Worm (Caenorhabditis elegans) whole organism, young adult: ENCODE results near the gene tsn-1.
"Not testable (repeated sequence)": the region's sequence is repeated elsewhere in the genome, so short reads cannot be mapped to it uniquely, and the experiment has no call there.

ENCODE experiments used
- B0019.2 ChIP-seq: fragments of 200-800 bp; sonication (Bioruptor generic); conservative IDR thresholded peaks from 2 replicates; pipeline ENCODE4 v1.3.6; 2022; ENCODE audit warnings: missing genetic modification reagents, missing genetic modification characterization, missing compliant biosample characterization
- D2030.7 ChIP-seq: fragments of 200-800 bp; sonication (Bioruptor generic); IDR thresholded peaks from 2 replicates; pipeline ENCODE4 v1.3.6; 2022; ENCODE audit warnings: missing genetic modification reagents, missing genetic modification characterization, missing compliant biosample characterization
- F37B4.10 ChIP-seq: fragments of 200-800 bp; sonication (Bioruptor generic); IDR thresholded peaks from 2 replicates; pipeline ENCODE4 v1.3.6; 2022; ENCODE audit warnings: missing genetic modification characterization, missing compliant biosample characterization
- F57C9.4 ChIP-seq: sonication (generic microtip); optimal IDR thresholded peaks from 2 replicates; lab custom pipeline; 2017; ENCODE audit warnings: mild to moderate bottlenecking, missing genetic modification characterization, missing compliant biosample characterization
- K11D2.4 ChIP-seq: fragments of 200-800 bp; sonication (Bioruptor generic); IDR thresholded peaks from 2 replicates; pipeline ENCODE4 v1.3.6; 2022; ENCODE audit warnings: missing genetic modification reagents, missing genetic modification characterization, missing compliant biosample characterization
- K12H6.12 ChIP-seq: fragments of 200-800 bp; sonication (Bioruptor generic); optimal IDR thresholded peaks from 2 replicates; lab custom pipeline; 2018; ENCODE audit warnings: mild to moderate bottlenecking, missing genetic modification characterization, missing compliant biosample characterization
- Y56A3A.18 ChIP-seq: fragments of 200-800 bp; sonication (Bioruptor generic); IDR thresholded peaks from 2 replicates; pipeline ENCODE4 v1.3.6; 2022; ENCODE audit warnings: missing genetic modification reagents, missing genetic modification characterization, missing compliant biosample characterization
- Y79H2A.3 ChIP-seq: fragments of 200-800 bp; sonication (Bioruptor generic); conservative IDR thresholded peaks from 2 replicates; pipeline ENCODE4 v1.3.6; 2022; ENCODE audit warnings: missing genetic modification reagents, missing genetic modification characterization, missing compliant biosample characterization
- ZK185.1 ChIP-seq: sonication (generic microtip); optimal IDR thresholded peaks from 2 replicates; lab custom pipeline; 2016; ENCODE audit warnings: mild to moderate bottlenecking, missing genetic modification characterization, missing compliant biosample characterization; ENCODE audit not compliant: poor library complexity, severe bottlenecking
- aptf-2 ChIP-seq: fragments of 200-800 bp; sonication (Bioruptor generic); conservative IDR thresholded peaks from 2 replicates; pipeline ENCODE4 v1.3.6; 2022; ENCODE audit warnings: missing genetic modification reagents, missing genetic modification characterization, missing compliant biosample characterization
- aptf-3 ChIP-seq: fragments of 200-800 bp; sonication (Bioruptor generic); IDR thresholded peaks from 2 replicates; pipeline ENCODE4 v1.3.6; 2022; ENCODE audit warnings: missing genetic modification characterization, missing compliant biosample characterization
- athp-1 ChIP-seq: sonication (generic microtip); optimal IDR thresholded peaks from 2 replicates; lab custom pipeline; 2017; ENCODE audit warnings: mild to moderate bottlenecking, missing genetic modification characterization, missing compliant biosample characterization
- attf-5 ChIP-seq: fragments of 200-800 bp; sonication (Bioruptor generic); optimal IDR thresholded peaks from 2 replicates; lab custom pipeline; 2018; ENCODE audit warnings: mild to moderate bottlenecking, missing genetic modification characterization, missing compliant biosample characterization
- bed-2 ChIP-seq: fragments of 200-800 bp; sonication (Bioruptor generic); IDR thresholded peaks from 2 replicates; pipeline ENCODE4 v1.3.6; 2022; ENCODE audit warnings: missing genetic modification reagents, missing genetic modification characterization, missing compliant biosample characterization
- cebp-1 ChIP-seq, 2 experiments: fragments of 200-800 bp in 1 of 2; sonication (Bioruptor generic) in 1 of 2; sonication (generic microtip) in 1 of 2; IDR thresholded peaks in 1 of 2; optimal IDR thresholded peaks in 1 of 2; 2 replicates each; pipeline versions ENCODE4 v1.3.6 to Lab custom; 2017 to 2022; ENCODE audit warnings: missing compliant biosample characterization in 2 of 2, missing genetic modification characterization in 2 of 2, mild to moderate bottlenecking in 1 of 2, missing genetic modification reagents in 1 of 2, moderate library complexity in 1 of 2
- ceh-100 ChIP-seq: fragments of 200-800 bp; sonication (Bioruptor generic); IDR thresholded peaks from 2 replicates; pipeline ENCODE4 v1.3.6; 2022; ENCODE audit warnings: missing genetic modification reagents, missing genetic modification characterization, missing compliant biosample characterization
- ceh-91 ChIP-seq: fragments of 200-800 bp; sonication (Bioruptor generic); IDR thresholded peaks from 2 replicates; pipeline ENCODE4 v1.3.6; 2022; ENCODE audit warnings: missing genetic modification reagents, missing genetic modification characterization, missing compliant biosample characterization
- die-1 ChIP-seq: sonication (generic microtip); optimal IDR thresholded peaks from 2 replicates; lab custom pipeline; 2016; ENCODE audit warnings: missing genotype, mild to moderate bottlenecking, missing genetic modification characterization, missing compliant biosample characterization
- dox-1 ChIP-seq: fragments of 200-800 bp; sonication (Bioruptor generic); IDR thresholded peaks from 2 replicates; pipeline ENCODE4 v1.3.6; 2022; ENCODE audit warnings: missing genetic modification reagents, missing genetic modification characterization, missing compliant biosample characterization
- dpl-1 ChIP-seq: fragments of 150-350 bp; optimal IDR thresholded peaks from 2 replicates; lab custom pipeline; 2014; ENCODE audit warnings: missing biosample characterization, missing genetic modification reagents, missing genetic modification characterization
- efl-1 ChIP-seq: fragments of 150-350 bp; optimal IDR thresholded peaks from 2 replicates; lab custom pipeline; 2014; ENCODE audit warnings: missing biosample characterization, missing genetic modification reagents, missing genetic modification characterization
- ekl-4 ChIP-seq: fragments of 200-800 bp; sonication (Bioruptor generic); IDR thresholded peaks from 2 replicates; pipeline ENCODE4 v1.3.6; 2022; ENCODE audit warnings: missing genetic modification reagents, missing genetic modification characterization, missing compliant biosample characterization
- hmg-1.2 ChIP-seq: fragments of 200-800 bp; sonication (Bioruptor generic); IDR thresholded peaks from 2 replicates; pipeline ENCODE4 v1.3.6; 2022; ENCODE audit warnings: missing genetic modification reagents, missing genetic modification characterization, missing compliant biosample characterization
- hmg-20 ChIP-seq: fragments of 200-800 bp; sonication (Bioruptor generic); IDR thresholded peaks from 2 replicates; pipeline ENCODE4 v1.3.6; 2022; ENCODE audit warnings: missing genetic modification reagents, missing genetic modification characterization, missing compliant biosample characterization
- hrde-1 ChIP-seq: sonication (generic microtip); optimal IDR thresholded peaks from 2 replicates; lab custom pipeline; 2016; ENCODE audit warnings: missing genetic modification characterization, mild to moderate bottlenecking, missing compliant biosample characterization, moderate library complexity, missing genotype, missing genetic modification reagents, borderline replicate concordance
- hsf-1 ChIP-seq: fragments of 200-800 bp; sonication (Bioruptor generic); IDR thresholded peaks from 2 replicates; pipeline ENCODE4 v1.3.6; 2022; ENCODE audit warnings: missing genetic modification reagents, missing genetic modification characterization, missing compliant biosample characterization
- let-526 ChIP-seq: fragments of 200-800 bp; sonication (Bioruptor generic); IDR thresholded peaks from 2 replicates; pipeline ENCODE4 v1.3.6; 2022; ENCODE audit warnings: missing genetic modification reagents, missing genetic modification characterization, missing compliant biosample characterization
- let-607 ChIP-seq, 2 experiments: fragments of 200-800 bp in 1 of 2; sonication (Bioruptor generic) in 1 of 2; sonication (generic microtip) in 1 of 2; optimal IDR thresholded peaks; 2 replicates each; lab custom pipeline; 2016 to 2018; ENCODE audit warnings: mild to moderate bottlenecking in 2 of 2, missing compliant biosample characterization in 2 of 2, missing genetic modification characterization in 2 of 2, moderate library complexity in 2 of 2, missing genotype in 1 of 2
- lin-40 ChIP-seq: sonication (generic microtip); optimal IDR thresholded peaks from 2 replicates; lab custom pipeline; 2016; ENCODE audit warnings: missing genetic modification characterization, mild to moderate bottlenecking, missing compliant biosample characterization, missing genotype, missing genetic modification reagents
- lir-1 ChIP-seq: fragments of 200-800 bp; sonication (Bioruptor generic); conservative IDR thresholded peaks from 2 replicates; pipeline ENCODE4 v1.3.6; 2022; ENCODE audit warnings: missing genetic modification reagents, missing genetic modification characterization, missing compliant biosample characterization
- lsl-1 ChIP-seq: fragments of 200-800 bp; sonication (Bioruptor generic); optimal IDR thresholded peaks from 2 replicates; lab custom pipeline; 2018; ENCODE audit warnings: mild to moderate bottlenecking, missing genetic modification characterization, moderate library complexity, missing compliant biosample characterization
- madf-3 ChIP-seq: fragments of 200-800 bp; sonication (Bioruptor generic); IDR thresholded peaks from 2 replicates; pipeline ENCODE4 v1.3.6; 2022; ENCODE audit warnings: missing genetic modification reagents, missing genetic modification characterization, missing compliant biosample characterization
- madf-8 ChIP-seq: fragments of 200-800 bp; sonication (Bioruptor generic); conservative IDR thresholded peaks from 2 replicates; pipeline ENCODE4 v1.3.6; 2022; ENCODE audit warnings: missing genetic modification reagents, missing genetic modification characterization, missing compliant biosample characterization
- mcd-1 ChIP-seq: fragments of 200-800 bp; sonication (Bioruptor generic); IDR thresholded peaks from 2 replicates; pipeline ENCODE4 v1.3.6; 2022; ENCODE audit warnings: missing genetic modification reagents, missing genetic modification characterization, missing compliant biosample characterization
- nfyb-1 ChIP-seq: fragments of 200-800 bp; sonication (Bioruptor generic); IDR thresholded peaks from 2 replicates; pipeline ENCODE4 v1.3.6; 2022; ENCODE audit warnings: missing genetic modification reagents, missing genetic modification characterization, missing compliant biosample characterization
- nhr-80 ChIP-seq: sonication (generic microtip); optimal IDR thresholded peaks from 2 replicates; lab custom pipeline; 2016; ENCODE audit warnings: missing genetic modification characterization, missing compliant biosample characterization
- nhr-90 ChIP-seq: sonication (generic microtip); optimal IDR thresholded peaks from 2 replicates; lab custom pipeline; 2016; ENCODE audit warnings: missing genotype, mild to moderate bottlenecking, missing genetic modification characterization, missing compliant biosample characterization
- rcor-1 ChIP-seq: fragments of 200-800 bp; sonication (Bioruptor generic); IDR thresholded peaks from 2 replicates; pipeline ENCODE4 v1.3.6; 2022; ENCODE audit warnings: missing genetic modification reagents, missing genetic modification characterization, missing compliant biosample characterization
- snpc-1.3 ChIP-seq: sonication (generic microtip); optimal IDR thresholded peaks from 2 replicates; lab custom pipeline; 2017; ENCODE audit warnings: missing genetic modification characterization, mild to moderate bottlenecking, missing compliant biosample characterization, antibody characterized with exemption, moderate library complexity, missing genotype, missing genetic modification reagents; ENCODE audit not compliant: insufficient read depth
- snpc-4 ChIP-seq, 5 experiments: fragments of 150-350 bp in 1 of 5; sonication (generic microtip) in 4 of 5; optimal IDR thresholded peaks; 2 replicates each; lab custom pipeline; 2014 to 2018; ENCODE audit warnings: missing genetic modification characterization in 5 of 5, missing biosample characterization in 3 of 5, antibody characterized with exemption in 2 of 5, mild to moderate bottlenecking in 2 of 5, missing compliant biosample characterization in 2 of 5, missing genotype in 2 of 5, moderate library complexity in 2 of 5, missing genetic modification reagents in 1 of 5
- tlf-1 ChIP-seq: fragments of 200-800 bp; sonication (Bioruptor generic); optimal IDR thresholded peaks from 2 replicates; lab custom pipeline; 2018; ENCODE audit warnings: mild to moderate bottlenecking, missing genetic modification characterization, missing compliant biosample characterization
- zfh-2 ChIP-seq: fragments of 200-800 bp; sonication (Bioruptor generic); conservative IDR thresholded peaks from 2 replicates; pipeline ENCODE4 v1.3.6; 2022; ENCODE audit warnings: missing genetic modification reagents, missing genetic modification characterization, missing compliant biosample characterization
- ztf-18 ChIP-seq: sonication (generic microtip); optimal IDR thresholded peaks from 2 replicates; lab custom pipeline; 2016; ENCODE audit warnings: missing genotype, mild to moderate bottlenecking, missing genetic modification characterization, missing compliant biosample characterization

The tsn-1 gene

ce11 chrII:4698266-4698771 lies 8.3 kb upstream of the tsn-1 start, which contains the start of the genes rpn-5 and scc-1 (continued):
- TF ChIP-seq snpc-1.3 (tag; lab: Kevin White, UChicago) (peak; percentile 6), let-607 (tag; optimal IDR thresholded peaks at IDR 0.05; lab: Kevin White, UChicago) (peak in 1 of 2 experiments; percentile 4), let-526 (no peak), mcd-1 (GFP tag; lab: Robert Waterston, UW) (peak; percentile 46; the same call in 1 of the 2 replicates), F57C9.4 (tag; lab: Kevin White, UChicago) (no peak), efl-1 (GFP tag; lab: Kevin White, UChicago) (peak; percentile 76), dpl-1 (peak; percentile 22)

- peak; percentile 100 for TF ChIP-seq D2030.7 (GFP tag; lab: Robert Waterston, UW)
- TF ChIP-seq efl-1 (GFP tag; lab: Kevin White, UChicago), result peak; percentile 96
- peak; percentile 46 for TF ChIP-seq athp-1
- peak; percentile 57 for TF ChIP-seq nhr-80
- TF ChIP-seq tlf-1, result peak; percentile 81
- TF ChIP-seq B0019.2, result peak; percentile 98
- TF ChIP-seq lir-1 (GFP tag; lab: Robert Waterston, UW), result peak; percentile 86
- TF ChIP-seq attf-5 (GFP tag; lab: Kevin White, UChicago), result peak; percentile 90
- TF ChIP-seq F37B4.10, result 0 out of 2 replicates have a peak, but pooled peaks have one; percentile 69
- peak; percentile 88 for TF ChIP-seq K11D2.4 (GFP tag; lab: Robert Waterston, UW)
- peak; percentile 66 for TF ChIP-seq ztf-18 (tag; lab: Kevin White, UChicago)
- TF ChIP-seq ceh-91 (GFP tag; lab: Robert Waterston, UW), result peak; percentile 100
- TF ChIP-seq ceh-100 (GFP tag; lab: Robert Waterston, UW), result peak; percentile 97
- TF ChIP-seq ZK185.1 (tag; lab: Kevin White, UChicago), result peak; percentile 32
- TF ChIP-seq snpc-4 (GFP tag; optimal IDR thresholded peaks at IDR 0.05; lab: Kevin White, UChicago), result not testable (repeated sequence)
- peak; percentile 20 to 66 (median 58) for TF ChIP-seq snpc-4 (tag; optimal IDR thresholded peaks at IDR 0.05; lab: Kevin White, UChicago)
- peak; percentile 34 for TF ChIP-seq nhr-90 (tag; lab: Kevin White, UChicago)
- TF ChIP-seq zfh-2 (GFP tag; lab: Robert Waterston, UW), result peak; percentile 78
- peak; percentile 99 for TF ChIP-seq dox-1 (GFP tag; lab: Robert Waterston, UW)
- TF ChIP-seq aptf-2 (GFP tag; lab: Robert Waterston, UW), result peak; percentile 77
- peak; percentile 11 for TF ChIP-seq hrde-1
- TF ChIP-seq rcor-1 (GFP tag; lab: Robert Waterston, UW), result peak; percentile 96
- peak; percentile 2 for TF ChIP-seq K12H6.12
- peak; percentile 95 for TF ChIP-seq madf-3
- TF ChIP-seq ekl-4 (GFP tag; lab: Robert Waterston, UW), result peak; percentile 97
- TF ChIP-seq nfyb-1 (GFP tag; lab: Robert Waterston, UW), result peak; percentile 95
- peak; percentile 99 for TF ChIP-seq mcd-1 (GFP tag; lab: Robert Waterston, UW)
- peak; percentile 94 for TF ChIP-seq bed-2 (GFP tag; lab: Robert Waterston, UW)
- TF ChIP-seq hmg-20 (GFP tag; lab: Robert Waterston, UW), result peak; percentile 74; the same call in 1 of the 2 replicates
- TF ChIP-seq hmg-1.2 (GFP tag; lab: Robert Waterston, UW), result peak; percentile 86
- TF ChIP-seq lin-40, result peak; percentile 82
- 0 out of 2 replicates have a peak, but pooled peaks have one; percentile 53 for TF ChIP-seq aptf-3
- TF ChIP-seq die-1, result peak; percentile 28
- peak; percentile 78 for TF ChIP-seq cebp-1 (GFP tag; IDR thresholded peaks at IDR 0.05; lab: Robert Waterston, UW)
- TF ChIP-seq cebp-1 (tag; optimal IDR thresholded peaks at IDR 0.05; lab: Kevin White, UChicago), result peak; percentile 79
- TF ChIP-seq madf-8 (GFP tag; lab: Robert Waterston, UW), result peak; percentile 97
- TF ChIP-seq hsf-1 (GFP tag; lab: Robert Waterston, UW), result peak; percentile 95
- peak; percentile 79 for TF ChIP-seq lsl-1
- TF ChIP-seq Y79H2A.3 (GFP tag; lab: Robert Waterston, UW), result peak; percentile 89
- peak; percentile 75 for TF ChIP-seq Y56A3A.18
These were observed 5.0 kb upstream of the tsn-1 start, which contains the start of gene unc-85 for ce11 chrII:4701482-4702119. Gene unc-85, plus strand, starts transcription at chrII:4702069.
